Fruit fly (Drosophila melanogaster) whole organism, embryonic: ENCODE results near the gene CG32984.

ENCODE experiments used
- Abd-B ChIP-seq: fragments of 200-800 bp; sonication (Bioruptor generic); optimal IDR thresholded peaks from 2 replicates; lab custom pipeline; 2018; ENCODE audit warnings: missing biosample characterization, mild to moderate bottlenecking, missing genetic modification characterization, moderate library complexity
- Ada2b ChIP-seq: fragments of 200-800 bp; sonication (Bioruptor generic); IDR thresholded peaks from 2 replicates; pipeline ENCODE4 v1.3.6; 2022; ENCODE audit warnings: missing biosample characterization, missing genetic modification characterization
- Aef1 ChIP-seq: fragments of 200-800 bp; sonication (Bioruptor generic); IDR thresholded peaks from 3 replicates; pipeline ENCODE4 v1.3.6; 2022; ENCODE audit warnings: missing biosample characterization, missing genetic modification characterization
- BEAF-32 ChIP-seq: fragments of 200-800 bp; sonication (Bioruptor generic); optimal IDR thresholded peaks from 3 replicates; lab custom pipeline; 2017; ENCODE audit warnings: missing biosample characterization, missing genetic modification characterization, mild to moderate bottlenecking, moderate library complexity, missing genetic modification reagents
- CG10209 ChIP-seq: fragments of 200-800 bp; sonication (Bioruptor generic); optimal IDR thresholded peaks from 3 replicates; lab custom pipeline; 2017; ENCODE audit warnings: missing biosample characterization, mild to moderate bottlenecking, missing genetic modification characterization, missing genetic modification reagents
- CG10274 ChIP-seq: fragments of 200-800 bp; sonication (Bioruptor generic); optimal IDR thresholded peaks from 3 replicates; lab custom pipeline; 2017; ENCODE audit warnings: missing biosample characterization, mild to moderate bottlenecking, missing genetic modification characterization
- CG10321 ChIP-seq: fragments of 200-800 bp; sonication (Bioruptor generic); IDR thresholded peaks from 2 replicates; pipeline ENCODE4 v1.3.6; 2022; ENCODE audit warnings: missing biosample characterization, missing genetic modification characterization
- CG10431 ChIP-seq: fragments of 200-800 bp; sonication (Bioruptor generic); optimal IDR thresholded peaks from 3 replicates; lab custom pipeline; 2018; ENCODE audit warnings: missing biosample characterization, mild to moderate bottlenecking, missing genetic modification characterization
- CG10543 ChIP-seq: fragments of 200-800 bp; sonication (Bioruptor generic); optimal IDR thresholded peaks from 3 replicates; lab custom pipeline; 2017; ENCODE audit warnings: missing biosample characterization, mild to moderate bottlenecking, missing genetic modification characterization, moderate library complexity
- CG11560 ChIP-seq: fragments of 200-800 bp; sonication (Bioruptor generic); IDR thresholded peaks from 3 replicates; pipeline ENCODE4 v1.3.6; 2022; ENCODE audit warnings: missing biosample characterization, missing genetic modification characterization
- CG12155 ChIP-seq: fragments of 200-800 bp; sonication (Bioruptor generic); optimal IDR thresholded peaks from 3 replicates; lab custom pipeline; 2016; ENCODE audit warnings: missing biosample characterization, missing genetic modification characterization
- CG1529 ChIP-seq: fragments of 200-800 bp; sonication (Bioruptor generic); optimal IDR thresholded peaks from 3 replicates; lab custom pipeline; 2018; ENCODE audit warnings: missing biosample characterization, missing genetic modification characterization
- CG15479 ChIP-seq: fragments of 200-800 bp; sonication (Bioruptor generic); optimal IDR thresholded peaks from 3 replicates; lab custom pipeline; 2019; ENCODE audit warnings: missing biosample characterization, mild to moderate bottlenecking, missing genetic modification characterization, moderate library complexity
- CG17361 ChIP-seq: fragments of 200-800 bp; sonication (Bioruptor generic); IDR thresholded peaks from 3 replicates; pipeline ENCODE4 v1.3.6; 2022; ENCODE audit warnings: missing biosample characterization, missing genetic modification characterization
- CG17829 ChIP-seq: fragments of 200-800 bp; optimal IDR thresholded peaks from 2 replicates; lab custom pipeline; 2019; ENCODE audit warnings: missing biosample characterization, mild to moderate bottlenecking, missing genetic modification characterization, moderate library complexity
- CG3163 ChIP-seq: fragments of 200-800 bp; sonication (Bioruptor generic); optimal IDR thresholded peaks from 3 replicates; lab custom pipeline; 2016; ENCODE audit warnings: missing biosample characterization, missing genetic modification characterization
- CG3281 ChIP-seq: fragments of 200-800 bp; sonication (Bioruptor generic); optimal IDR thresholded peaks from 3 replicates; lab custom pipeline; 2017; ENCODE audit warnings: missing biosample characterization, mild to moderate bottlenecking, missing genetic modification characterization
- CG7987 ChIP-seq: fragments of 200-800 bp; sonication (Bioruptor generic); optimal IDR thresholded peaks from 2 replicates; lab custom pipeline; 2018; ENCODE audit warnings: missing biosample characterization, mild to moderate bottlenecking, missing genetic modification characterization, moderate library complexity
- CG8290 ChIP-seq, 3 experiments: fragments of 200-800 bp; sonication (Bioruptor generic); optimal IDR thresholded peaks; 2 replicates each; lab custom pipeline; 2016 to 2019; ENCODE audit warnings: missing biosample characterization in 3 of 3, missing genetic modification characterization in 3 of 3, mild to moderate bottlenecking in 2 of 3, moderate library complexity in 1 of 3
- CrebB ChIP-seq: fragments of 200-800 bp; sonication (Bioruptor generic); optimal IDR thresholded peaks from 3 replicates; lab custom pipeline; 2018; ENCODE audit warnings: missing biosample characterization, mild to moderate bottlenecking, missing genetic modification characterization
- Deaf1 ChIP-seq: fragments of 200-800 bp; optimal IDR thresholded peaks from 3 replicates; lab custom pipeline; 2019; ENCODE audit warnings: missing biosample characterization, mild to moderate bottlenecking, missing genetic modification characterization, moderate library complexity
- Dek ChIP-seq: fragments of 200-800 bp; sonication (Bioruptor generic); optimal IDR thresholded peaks from 3 replicates; lab custom pipeline; 2019; ENCODE audit warnings: missing biosample characterization, mild to moderate bottlenecking, missing genetic modification characterization, moderate library complexity
- Eip74EF ChIP-seq, 2 experiments: fragments of 200-800 bp in 1 of 2; fragments of >200 bp in 1 of 2; sonication (Bioruptor generic) in 1 of 2; optimal IDR thresholded peaks; 2 replicates each; lab custom pipeline; 2017 to 2019; ENCODE audit warnings: missing biosample characterization in 2 of 2, missing genetic modification characterization in 2 of 2, mild to moderate bottlenecking in 1 of 2, moderate library complexity in 1 of 2
- Hand ChIP-seq: fragments of 200-800 bp; sonication (Bioruptor generic); optimal IDR thresholded peaks from 2 replicates; lab custom pipeline; 2017; ENCODE audit warnings: mild to moderate bottlenecking, missing biosample characterization, missing genetic modification reagents, missing genetic modification characterization
- HmgD ChIP-seq: fragments of 200-800 bp; sonication (Bioruptor generic); optimal IDR thresholded peaks from 3 replicates; lab custom pipeline; 2016; ENCODE audit warnings: missing biosample characterization, missing genetic modification characterization
- Lim3 ChIP-seq: fragments of 200-800 bp; sonication (Bioruptor generic); IDR thresholded peaks from 2 replicates; pipeline ENCODE4 v1.3.6; 2022; ENCODE audit warnings: missing biosample characterization, missing genetic modification characterization
- Med ChIP-seq: fragments of 200-800 bp; sonication (Bioruptor generic); peaks from one replicate; lab custom pipeline; 2016; ENCODE audit warnings: missing biosample characterization, missing genetic modification characterization, mild to moderate bottlenecking, inconsistent platforms, moderate library complexity
- Mes4 ChIP-seq: fragments of 200-800 bp; sonication (Bioruptor generic); optimal IDR thresholded peaks from 2 replicates; lab custom pipeline; 2016; ENCODE audit warnings: missing biosample characterization, missing genetic modification characterization
- Neu2 ChIP-seq: fragments of 200-800 bp; sonication (Bioruptor generic); optimal IDR thresholded peaks from 3 replicates; lab custom pipeline; 2016; ENCODE audit warnings: missing biosample characterization, missing genetic modification characterization, borderline replicate concordance
- Rfx ChIP-seq: fragments of 200-800 bp; sonication (Bioruptor generic); IDR thresholded peaks from 2 replicates; pipeline ENCODE4 v1.3.6; 2022; ENCODE audit warnings: missing biosample characterization, missing genetic modification characterization
- Scr ChIP-seq: fragments of 200-800 bp; sonication (Bioruptor generic); IDR thresholded peaks from 2 replicates; pipeline ENCODE4 v1.3.6; 2022; ENCODE audit warnings: missing biosample characterization, missing genetic modification characterization; ENCODE audit not compliant: partially characterized antibody
- ac ChIP-seq: fragments of 200-800 bp; sonication (Bioruptor generic); optimal IDR thresholded peaks from 3 replicates; lab custom pipeline; 2017; ENCODE audit warnings: missing biosample characterization, mild to moderate bottlenecking, missing genetic modification characterization
- ap ChIP-seq: fragments of 200-800 bp; sonication (Bioruptor generic); IDR thresholded peaks from 2 replicates; pipeline ENCODE4 v1.3.6; 2022; ENCODE audit warnings: missing biosample characterization, missing genetic modification characterization
- ash1 ChIP-seq: fragments of 200-800 bp; sonication (Bioruptor generic); optimal IDR thresholded peaks from 2 replicates; lab custom pipeline; 2018; ENCODE audit warnings: missing biosample characterization, mild to moderate bottlenecking, missing genetic modification characterization
- caup ChIP-seq: fragments of 200-800 bp; sonication (Bioruptor generic); optimal IDR thresholded peaks from 3 replicates; lab custom pipeline; 2017; ENCODE audit warnings: missing biosample characterization, mild to moderate bottlenecking, missing genetic modification characterization, moderate library complexity; ENCODE audit not compliant: severe bottlenecking
- disco-r ChIP-seq: fragments of 200-800 bp; sonication (Bioruptor generic); optimal IDR thresholded peaks from 2 replicates; lab custom pipeline; 2016; ENCODE audit warnings: missing biosample characterization, missing genetic modification characterization
- dysf ChIP-seq: fragments of 200-800 bp; sonication (Bioruptor generic); IDR thresholded peaks from 3 replicates; pipeline ENCODE4 v1.3.6; 2022; ENCODE audit warnings: missing biosample characterization, missing genetic modification characterization
- ewg ChIP-seq: fragments of 200-800 bp; sonication (Bioruptor generic); optimal IDR thresholded peaks from 3 replicates; lab custom pipeline; 2017; ENCODE audit warnings: mild to moderate bottlenecking, missing biosample characterization, missing genetic modification reagents, missing genetic modification characterization
- fd96Cb ChIP-seq: fragments of 200-800 bp; sonication (Bioruptor generic); optimal IDR thresholded peaks from 2 replicates; lab custom pipeline; 2018; ENCODE audit warnings: missing biosample characterization, mild to moderate bottlenecking, missing genetic modification characterization, moderate library complexity
- gsb ChIP-seq: fragments of 200-800 bp; sonication (Bioruptor generic); IDR thresholded peaks from 2 replicates; pipeline ENCODE4 v1.3.6; 2022; ENCODE audit warnings: missing biosample characterization, missing genetic modification characterization
- kay ChIP-seq: fragments of 200-800 bp; sonication (Bioruptor generic); optimal IDR thresholded peaks from 2 replicates; lab custom pipeline; 2016; ENCODE audit warnings: missing biosample characterization, missing genetic modification characterization
- mld ChIP-seq: fragments of 200-800 bp; sonication (Bioruptor generic); IDR thresholded peaks from 3 replicates; pipeline ENCODE4 v1.3.6; 2022; ENCODE audit warnings: missing biosample characterization, missing genetic modification characterization; ENCODE audit not compliant: partially characterized antibody
- nom ChIP-seq: fragments of 200-800 bp; sonication (Bioruptor generic); optimal IDR thresholded peaks from 2 replicates; lab custom pipeline; 2017; ENCODE audit warnings: missing biosample characterization, missing genetic modification characterization, mild to moderate bottlenecking, moderate library complexity, missing genetic modification reagents
- org-1 ChIP-seq: fragments of 200-800 bp; sonication (Bioruptor generic); optimal IDR thresholded peaks from 2 replicates; lab custom pipeline; 2017; ENCODE audit warnings: missing biosample characterization, missing genetic modification characterization
- pnt ChIP-seq: fragments of 200-800 bp; sonication (Bioruptor generic); optimal IDR thresholded peaks from 3 replicates; lab custom pipeline; 2016; ENCODE audit warnings: missing biosample characterization, missing genetic modification characterization
- repo ChIP-seq: fragments of 200-800 bp; sonication (Bioruptor generic); optimal IDR thresholded peaks from 2 replicates; lab custom pipeline; 2016; ENCODE audit warnings: missing biosample characterization, missing genetic modification characterization
- sisA ChIP-seq: fragments of 200-800 bp; sonication (Bioruptor generic); IDR thresholded peaks from 2 replicates; pipeline ENCODE4 v1.3.6; 2022; ENCODE audit warnings: missing biosample characterization, missing genetic modification characterization
- tin ChIP-seq: fragments of 200-800 bp; sonication (Bioruptor generic); optimal IDR thresholded peaks from 3 replicates; lab custom pipeline; 2016; ENCODE audit warnings: missing biosample characterization, missing genetic modification characterization
- unpg ChIP-seq: fragments of 200-800 bp; sonication (Bioruptor generic); optimal IDR thresholded peaks from 3 replicates; lab custom pipeline; 2018; ENCODE audit warnings: missing biosample characterization, mild to moderate bottlenecking, missing genetic modification characterization, moderate library complexity

CG32984 gene

dm6 chr2L:8958046-8958497 is 6.7 kb upstream of the CG32984 start (continued):
- TF ChIP-seq CG3281 (GFP tag; lab: Kevin White, UChicago): peak; percentile 84
- peak; percentile 98 for TF ChIP-seq dysf (GFP tag; lab: Robert Waterston, UW)
- TF ChIP-seq CG17829 (tag; lab: Kevin White, UChicago): peak; percentile 96
- peak; percentile 96 for TF ChIP-seq Med
- TF ChIP-seq CrebB: peak; percentile 85
- peak; percentile 98 for TF ChIP-seq Ada2b (GFP tag; lab: Robert Waterston, UW)
- peak; percentile 62 for TF ChIP-seq Hand (GFP tag; lab: Kevin White, UChicago)
- peak; percentile 44 for TF ChIP-seq CG10274 (GFP tag; lab: Kevin White, UChicago)
- peak; percentile 77 for TF ChIP-seq Deaf1 (tag; lab: Kevin White, UChicago)
- TF ChIP-seq CG1529 (GFP tag; lab: Kevin White, UChicago): peak; percentile 84
- peak; percentile 3 for TF ChIP-seq CG15479 (GFP tag; lab: Kevin White, UChicago)
- peak; percentile 91 for TF ChIP-seq CG7987 (GFP tag; lab: Kevin White, UChicago)
- TF ChIP-seq gsb: peak; percentile 91
- TF ChIP-seq Lim3 (GFP tag; lab: Robert Waterston, UW): peak; percentile 88; the same call in 1 of the 2 replicates
- peak; percentile 91 for TF ChIP-seq org-1 (GFP tag; lab: Kevin White, UChicago)
- TF ChIP-seq repo (GFP tag; lab: Kevin White, UChicago): peak; percentile 86
- peak; percentile 89 for TF ChIP-seq ac (GFP tag; lab: Kevin White, UChicago)
- peak; percentile 93 for TF ChIP-seq tin
- peak; percentile 83 for TF ChIP-seq HmgD (GFP tag; lab: Kevin White, UChicago)
- no peak for TF ChIP-seq mld
- peak; percentile 95 for TF ChIP-seq CG10209 (GFP tag; lab: Kevin White, UChicago)
- TF ChIP-seq ap (GFP tag; lab: Robert Waterston, UW): peak; percentile 97
- peak; percentile 88 for TF ChIP-seq caup (GFP tag; lab: Kevin White, UChicago)
- TF ChIP-seq ewg (GFP tag; lab: Kevin White, UChicago): peak; percentile 81
- TF ChIP-seq CG3163 (GFP tag; lab: Kevin White, UChicago): peak; percentile 99
- TF ChIP-seq Scr (GFP tag; lab: Robert Waterston, UW): no peak
- TF ChIP-seq kay (GFP tag; lab: Kevin White, UChicago): peak; percentile 92
- peak; percentile 90 for TF ChIP-seq Mes4
- peak; percentile 95 for TF ChIP-seq Dek (tag; lab: Kevin White, UChicago)
- peak; percentile 97 for TF ChIP-seq CG8290 (GFP tag; optimal IDR thresholded peaks at IDR 0.05; lab: Kevin White, UChicago)
- TF ChIP-seq CG8290 (tag; optimal IDR thresholded peaks at IDR 0.05; lab: Kevin White, UChicago): peak; percentile 74 to 89
- peak; percentile 95 for TF ChIP-seq unpg (GFP tag; lab: Kevin White, UChicago)
- TF ChIP-seq CG17361 (GFP tag; lab: Robert Waterston, UW): peak; percentile 87
- TF ChIP-seq CG11560 (tag; lab: Robert Waterston, UW): peak; percentile 86; the same call in 2 of the 3 replicates
- TF ChIP-seq Eip74EF (GFP tag; optimal IDR thresholded peaks at IDR 0.05; lab: Kevin White, UChicago): peak in 1 of 2 experiments; percentile 91
- no peak for TF ChIP-seq BEAF-32 (GFP tag; lab: Kevin White, UChicago)
- peak; percentile 95 for TF ChIP-seq fd96Cb (tag; lab: Kevin White, UChicago)
- TF ChIP-seq Neu2 (GFP tag; lab: Kevin White, UChicago): peak; percentile 35
- TF ChIP-seq Rfx (GFP tag; lab: Robert Waterston, UW): peak; percentile 96
- peak; percentile 95 for TF ChIP-seq CG12155 (GFP tag; lab: Kevin White, UChicago)
- peak; percentile 96 for TF ChIP-seq pnt
- TF ChIP-seq CG10543: peak; percentile 67
- peak; percentile 86 for TF ChIP-seq Abd-B (GFP tag; lab: Kevin White, UChicago)
- TF ChIP-seq CG10321 (GFP tag; lab: Robert Waterston, UW): peak; percentile 83
- TF ChIP-seq ash1: peak; percentile 51
- peak; percentile 98 for TF ChIP-seq Aef1 (GFP tag; lab: Robert Waterston, UW)
- TF ChIP-seq nom (GFP tag; lab: Kevin White, UChicago): no peak
- TF ChIP-seq disco-r: peak; percentile 68
- peak; percentile 98 for TF ChIP-seq sisA (GFP tag; lab: Robert Waterston, UW)
- TF ChIP-seq CG10431 (GFP tag; lab: Kevin White, UChicago): peak; percentile 60
